Worm (Caenorhabditis elegans) whole organism, L2 larva: ENCODE results near the gene irld-57.

ENCODE experiments used
- aly-2 ChIP-seq: fragments of 150-350 bp; optimal IDR thresholded peaks from 2 replicates; lab custom pipeline; 2014; ENCODE audit warnings: missing biosample characterization, missing genetic modification characterization
- ama-1 ChIP-seq: fragments of 150-350 bp; optimal IDR thresholded peaks from 2 replicates; lab custom pipeline; 2018; ENCODE audit warnings: inconsistent platforms
- egl-27 ChIP-seq: sonication (generic microtip); optimal IDR thresholded peaks from 3 replicates; lab custom pipeline; 2017; ENCODE audit warnings: missing biosample characterization, missing genetic modification reagents, missing genetic modification characterization
- elt-1 ChIP-seq: fragments of 150-350 bp; optimal IDR thresholded peaks from 2 replicates; lab custom pipeline; 2014; ENCODE audit warnings: missing biosample characterization, missing genetic modification characterization
- elt-3 ChIP-seq: sonication (generic microtip); optimal IDR thresholded peaks from 2 replicates; lab custom pipeline; 2017; ENCODE audit warnings: missing biosample characterization, missing genetic modification characterization
- lin-13 ChIP-seq: fragments of 150-350 bp; optimal IDR thresholded peaks from 2 replicates; lab custom pipeline; 2014; ENCODE audit warnings: missing biosample characterization, missing genetic modification reagents, missing genetic modification characterization
- nhr-10 ChIP-seq: sonication (generic microtip); optimal IDR thresholded peaks from 2 replicates; lab custom pipeline; 2017; ENCODE audit warnings: missing biosample characterization, missing genetic modification characterization
- nhr-11 ChIP-seq: fragments of 150-350 bp; optimal IDR thresholded peaks from 2 replicates; lab custom pipeline; 2014; ENCODE audit warnings: missing biosample characterization, missing genetic modification characterization
- nhr-237 ChIP-seq: fragments of 150-350 bp; optimal IDR thresholded peaks from 2 replicates; lab custom pipeline; 2014; ENCODE audit warnings: missing biosample characterization, missing genetic modification characterization
- nhr-25 ChIP-seq: fragments of 150-350 bp; sonication (generic microtip); optimal IDR thresholded peaks from 3 replicates; lab custom pipeline; 2014; ENCODE audit warnings: missing biosample characterization, missing genetic modification characterization
- sma-9 ChIP-seq, 2 experiments: fragments of 150-350 bp in 1 of 2; sonication (generic microtip) in 1 of 2; optimal IDR thresholded peaks; 2 replicates each; lab custom pipeline; 2014 to 2016; ENCODE audit warnings: missing genetic modification characterization in 2 of 2, mild to moderate bottlenecking in 1 of 2, missing biosample characterization in 1 of 2, missing compliant biosample characterization in 1 of 2, missing genetic modification reagents in 1 of 2, moderate library complexity in 1 of 2
- zag-1 ChIP-seq: fragments of 150-350 bp; optimal IDR thresholded peaks from 2 replicates; lab custom pipeline; 2014; ENCODE audit warnings: missing biosample characterization, missing genetic modification characterization

ce11 chrV:15712385-15712784 lies 14.1 kb downstream of the irld-57 start:
- no peak for TF ChIP-seq nhr-11 (tag; lab: Kevin White, UChicago)
- no peak for TF ChIP-seq ama-1 (lab: Kevin White, UChicago)
- TF ChIP-seq nhr-25 (tag; lab: Kevin White, UChicago), result no peak
- no peak for TF ChIP-seq elt-3
- TF ChIP-seq lin-13 (GFP tag; lab: Kevin White, UChicago), result no peak
- no peak for TF ChIP-seq nhr-10
- TF ChIP-seq zag-1 (tag; lab: Kevin White, UChicago), result no peak
- TF ChIP-seq egl-27 (tag; lab: Kevin White, UChicago), result no peak
- no peak for TF ChIP-seq nhr-237 (tag; lab: Kevin White, UChicago)
- no peak for TF ChIP-seq sma-9 (GFP tag; optimal IDR thresholded peaks at IDR 0.05; lab: Kevin White, UChicago)
- TF ChIP-seq sma-9 (tag; optimal IDR thresholded peaks at IDR 0.05; lab: Kevin White, UChicago), result no peak
- no peak for TF ChIP-seq elt-1
- no peak for TF ChIP-seq aly-2 (tag; lab: Kevin White, UChicago)
